Worm (Caenorhabditis elegans) whole organism, L4/young adult: ENCODE measurements around the gene nhr-11.

ENCODE experiments used
- W03F9.2 ChIP-seq: fragments of 150-350 bp; optimal IDR thresholded peaks from 2 replicates; lab custom pipeline; 2014; ENCODE audit warnings: missing biosample characterization, missing genetic modification characterization
- dao-5 ChIP-seq: sonication (generic microtip); optimal IDR thresholded peaks from 2 replicates; lab custom pipeline; 2016; ENCODE audit warnings: missing genotype, missing genetic modification characterization, moderate library complexity, missing compliant biosample characterization
- him-1 ChIP-seq: sonication (generic microtip); optimal IDR thresholded peaks from 2 replicates; lab custom pipeline; 2016; ENCODE audit warnings: missing genotype, missing genetic modification reagents, missing genetic modification characterization, missing compliant biosample characterization

The nhr-11 gene

DNA sequence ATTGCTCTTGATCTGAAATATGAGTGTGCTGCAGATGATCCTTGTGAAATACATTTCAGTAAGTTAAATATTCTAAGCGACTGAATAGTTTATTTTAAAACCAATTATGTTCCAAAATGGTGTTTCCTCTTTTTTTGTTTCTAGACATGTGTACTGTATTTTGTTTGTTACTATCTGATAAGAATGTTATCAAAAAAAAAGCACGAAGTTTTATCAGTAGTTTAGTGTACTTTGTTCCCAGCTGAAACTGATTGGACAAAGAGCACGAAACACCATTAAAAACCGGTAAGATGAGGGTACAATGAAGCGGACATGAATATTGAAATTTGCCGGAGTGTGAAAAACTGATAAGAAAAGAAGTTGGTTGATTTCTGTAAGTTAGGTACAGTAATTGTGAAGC lies 385 bp downstream of the nhr-11 start:
- TF ChIP-seq him-1 (tag; lab: Kevin White, UChicago) = no peak
- TF ChIP-seq W03F9.2 (tag; lab: Kevin White, UChicago) = no peak
- no peak for TF ChIP-seq dao-5 (tag; lab: Kevin White, UChicago)

DNA sequence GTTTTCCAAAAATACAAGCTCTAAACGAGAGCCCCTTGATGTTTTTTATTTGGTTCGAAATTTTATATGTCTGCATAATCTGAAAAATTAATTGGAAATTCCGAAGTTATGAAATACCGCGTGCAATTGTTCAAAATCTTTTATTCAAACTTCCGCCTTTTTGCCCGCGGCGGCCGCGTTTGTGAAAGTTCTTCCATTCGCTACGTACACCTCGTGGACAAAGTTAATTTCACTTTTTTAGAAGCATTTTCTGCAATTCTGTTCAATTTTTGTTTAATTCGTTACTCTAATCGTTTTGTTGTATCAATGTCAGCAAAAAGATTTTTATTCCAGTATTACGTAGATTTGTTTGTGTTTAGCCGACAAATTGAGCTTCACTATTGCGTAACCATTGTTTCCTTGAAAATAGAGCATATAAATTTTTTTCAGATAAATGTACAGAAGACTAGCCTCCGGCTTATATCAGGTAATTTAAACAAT lies 4.5 kb downstream of the nhr-11 start, which contains the start of gene mppb-1:
Gene mppb-1, plus strand, starts transcription at position 430 of the 480 bp plus-strand sequence.
- TF ChIP-seq him-1 (tag; lab: Kevin White, UChicago) (peak; percentile 66), W03F9.2 (tag; lab: Kevin White, UChicago) (peak; percentile 72), dao-5 (tag; lab: Kevin White, UChicago) (no peak)

DNA sequence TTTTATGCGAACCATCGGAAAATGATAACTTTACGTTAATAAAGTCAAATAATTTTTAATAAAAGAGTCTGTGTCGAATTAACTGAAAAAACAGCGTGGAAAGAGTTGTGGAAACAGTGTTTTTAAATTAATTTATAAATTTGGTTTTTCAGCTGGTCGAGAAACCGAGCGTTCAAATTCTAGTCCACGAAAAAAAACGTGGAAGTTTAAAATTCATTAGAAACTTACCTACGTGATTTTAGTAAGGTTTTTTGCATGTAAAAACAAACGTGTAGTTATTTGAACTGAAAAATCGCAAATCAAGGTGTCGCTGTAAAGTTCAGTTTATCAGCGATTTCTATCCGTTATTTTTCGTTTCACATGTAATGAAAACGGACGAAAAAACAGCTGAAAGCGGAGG lies 8.7 kb downstream of the nhr-11 start, which contains the start of gene mans-4:
Gene mans-4, minus strand, starts transcription at position 101 of the 400 bp plus-strand sequence.
- no peak for TF ChIP-seq dao-5 (tag; lab: Kevin White, UChicago)
- TF ChIP-seq him-1 (tag; lab: Kevin White, UChicago) = no peak
- TF ChIP-seq W03F9.2 (tag; lab: Kevin White, UChicago) = no peak

DNA sequence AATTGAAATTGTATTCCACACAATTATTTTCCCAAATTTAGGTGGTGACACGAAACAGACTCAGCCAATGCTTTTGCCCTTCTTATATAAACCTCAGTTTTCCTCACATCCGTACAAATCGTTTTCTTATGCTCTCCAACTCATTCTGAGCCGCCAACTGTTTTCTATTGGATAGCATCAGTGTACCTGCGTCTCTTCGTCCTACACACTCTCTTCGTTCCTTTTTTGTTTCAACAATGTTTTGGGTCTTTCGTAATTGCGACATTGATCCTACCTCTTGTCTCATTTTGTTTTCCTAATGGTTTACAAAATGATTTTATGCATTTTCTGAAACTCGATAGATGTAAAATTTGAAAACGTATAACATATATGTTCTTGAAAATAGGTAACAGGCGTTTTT lies 9.5 kb downstream of the nhr-11 start:
- TF ChIP-seq dao-5 (tag; lab: Kevin White, UChicago) (no peak), W03F9.2 (tag; lab: Kevin White, UChicago) (no peak), him-1 (tag; lab: Kevin White, UChicago) (no peak)

DNA sequence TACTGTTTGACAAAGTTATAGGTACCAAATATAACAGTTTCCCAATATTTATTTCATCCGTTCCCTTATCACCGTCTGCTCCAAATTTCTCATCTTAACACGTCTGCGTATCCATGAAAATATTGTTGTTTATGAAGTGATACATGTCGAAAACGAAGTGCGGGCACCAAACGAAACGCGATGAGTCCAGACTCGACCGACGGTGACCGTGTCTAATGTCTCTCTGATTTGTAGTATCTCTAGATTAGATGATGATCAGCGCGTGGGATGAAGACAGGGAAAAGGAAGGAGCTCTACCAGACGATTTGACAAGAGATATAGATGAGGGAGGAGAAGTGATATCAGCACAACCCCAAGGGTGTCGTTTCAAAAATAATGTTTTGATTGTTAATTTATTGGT lies 10.4 kb downstream of the nhr-11 start:
- TF ChIP-seq W03F9.2 (tag; lab: Kevin White, UChicago) (no peak), him-1 (tag; lab: Kevin White, UChicago) (no peak), dao-5 (tag; lab: Kevin White, UChicago) (no peak)

DNA sequence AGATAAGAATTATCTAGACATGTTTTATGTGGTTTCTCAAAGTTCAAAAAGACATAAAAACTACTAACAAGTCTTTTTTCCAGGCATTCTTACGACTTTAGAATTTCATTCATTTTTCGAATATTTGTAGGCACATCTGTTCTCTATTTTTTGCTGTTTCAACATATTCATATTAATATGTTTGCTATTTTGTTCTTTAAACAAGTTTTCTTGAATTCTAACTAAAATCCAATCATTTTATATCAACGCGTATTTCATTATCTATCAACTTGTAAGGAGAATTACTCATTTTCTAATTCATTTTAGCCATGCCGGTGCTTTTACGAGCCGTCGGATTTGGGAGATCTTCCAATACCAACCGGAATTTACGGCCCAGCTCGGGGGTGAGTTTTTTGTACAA lies 12.3 kb downstream of the nhr-11 start, which contains the start of gene twk-8:
Gene twk-8, plus strand, starts transcription at position 301 of the 400 bp plus-strand sequence.
- no peak for TF ChIP-seq W03F9.2 (tag; lab: Kevin White, UChicago)
- no peak for TF ChIP-seq him-1 (tag; lab: Kevin White, UChicago)

DNA sequence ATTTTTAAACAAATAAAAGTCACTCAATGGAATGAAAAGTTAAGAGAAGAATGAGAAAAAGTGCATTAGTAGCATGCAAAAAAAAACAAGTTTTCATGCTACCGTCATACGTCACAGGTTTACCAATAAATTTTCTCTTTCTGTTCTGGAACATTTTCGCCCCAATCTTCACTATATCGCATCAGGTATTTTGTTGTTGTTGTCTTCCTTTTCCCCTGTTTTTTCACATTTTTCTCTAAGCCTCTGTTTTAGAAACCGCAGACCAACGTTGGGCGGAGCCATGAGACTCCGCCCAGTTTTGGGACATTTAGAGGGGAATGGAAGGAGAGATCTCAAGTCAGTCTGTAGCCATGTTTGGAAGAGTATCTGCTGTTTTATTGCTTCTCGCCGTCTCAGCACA lies 18.5 kb downstream of the nhr-11 start, which contains the start of gene msa-1:
Gene msa-1, plus strand, starts transcription at position 301 of the 400 bp plus-strand sequence.
- TF ChIP-seq W03F9.2 (tag; lab: Kevin White, UChicago) (no peak), him-1 (tag; lab: Kevin White, UChicago) (no peak), dao-5 (tag; lab: Kevin White, UChicago) (no peak)

DNA sequence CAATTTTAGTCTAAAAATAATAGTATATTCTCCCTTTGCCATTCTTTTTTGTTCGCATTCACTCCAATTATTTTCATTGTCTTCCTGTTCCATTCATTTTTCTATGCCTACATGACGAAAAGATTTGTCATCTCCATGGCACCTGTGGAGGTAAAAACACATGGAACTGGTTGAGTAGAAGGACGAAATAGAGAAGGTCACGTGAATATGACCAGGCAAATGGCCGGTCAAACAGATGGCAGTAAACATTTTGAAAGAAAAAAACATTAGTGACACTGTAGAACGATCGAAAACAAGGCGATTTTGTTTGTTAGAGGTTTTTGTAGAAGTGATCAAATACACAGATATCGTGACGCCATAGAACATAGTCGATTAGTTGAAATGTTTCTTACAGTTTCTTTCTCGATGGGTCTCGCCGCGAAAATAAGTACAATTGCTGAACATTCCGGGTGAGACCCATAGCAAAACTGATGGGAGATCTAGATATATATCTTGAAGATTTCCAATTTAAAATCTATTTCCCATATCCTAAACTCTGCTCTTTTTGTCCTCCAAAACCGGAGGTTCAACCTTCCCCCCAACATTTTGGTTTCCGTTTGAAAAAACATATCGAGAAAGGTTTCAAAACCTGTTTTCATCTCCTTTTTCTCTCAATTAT lies 20.9 kb downstream of the nhr-11 start:
- TF ChIP-seq him-1 (tag; lab: Kevin White, UChicago) = no peak
- TF ChIP-seq dao-5 (tag; lab: Kevin White, UChicago) = no peak
- TF ChIP-seq W03F9.2 (tag; lab: Kevin White, UChicago) = no peak

DNA sequence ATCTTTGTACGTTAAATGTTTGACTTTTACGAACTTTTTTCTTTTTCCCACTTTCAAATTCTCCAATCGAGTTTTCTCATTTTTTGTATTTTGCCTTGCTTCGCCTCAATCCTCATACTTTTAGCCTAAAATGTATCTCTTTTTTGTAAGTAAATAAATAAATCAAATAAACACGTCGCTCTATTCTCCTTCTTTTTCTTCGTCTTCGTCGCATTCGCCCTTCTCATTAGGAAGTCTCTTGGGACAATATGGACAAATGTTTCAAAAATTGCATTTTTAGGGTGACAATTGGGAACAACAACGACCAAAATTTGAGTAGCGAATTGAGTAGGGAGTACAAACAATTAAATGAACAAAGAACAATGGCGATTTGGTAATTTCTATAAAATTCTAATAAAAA lies 22.2 kb downstream of the nhr-11 start:
- TF ChIP-seq W03F9.2 (tag; lab: Kevin White, UChicago) (no peak), him-1 (tag; lab: Kevin White, UChicago) (peak; percentile 17)

DNA sequence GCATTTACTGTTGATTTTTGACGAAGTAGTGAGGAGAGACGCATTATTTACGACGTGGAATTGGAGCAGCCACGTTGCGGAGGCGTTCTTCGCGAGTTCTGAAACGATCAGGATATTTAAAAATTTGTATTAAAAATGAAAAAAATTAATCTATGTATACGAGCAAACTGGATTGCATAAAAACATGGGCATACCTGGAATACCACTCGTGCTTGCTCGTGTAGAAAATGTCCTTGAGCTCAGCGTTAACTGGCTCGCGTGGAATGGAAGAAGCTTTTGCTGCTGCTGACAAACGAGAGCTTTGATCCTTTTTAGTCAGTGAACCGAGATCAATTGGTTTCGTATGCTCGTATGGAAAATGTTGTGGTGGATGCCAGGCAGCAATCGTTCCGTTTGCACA lies 24.1 kb downstream of the nhr-11 start, which contains the start of gene lpl-1:
Gene lpl-1, minus strand, starts transcription at position 101 of the 400 bp plus-strand sequence.
- no peak for TF ChIP-seq W03F9.2 (tag; lab: Kevin White, UChicago)
- TF ChIP-seq dao-5 (tag; lab: Kevin White, UChicago) = no peak
- TF ChIP-seq him-1 (tag; lab: Kevin White, UChicago) = no peak

DNA sequence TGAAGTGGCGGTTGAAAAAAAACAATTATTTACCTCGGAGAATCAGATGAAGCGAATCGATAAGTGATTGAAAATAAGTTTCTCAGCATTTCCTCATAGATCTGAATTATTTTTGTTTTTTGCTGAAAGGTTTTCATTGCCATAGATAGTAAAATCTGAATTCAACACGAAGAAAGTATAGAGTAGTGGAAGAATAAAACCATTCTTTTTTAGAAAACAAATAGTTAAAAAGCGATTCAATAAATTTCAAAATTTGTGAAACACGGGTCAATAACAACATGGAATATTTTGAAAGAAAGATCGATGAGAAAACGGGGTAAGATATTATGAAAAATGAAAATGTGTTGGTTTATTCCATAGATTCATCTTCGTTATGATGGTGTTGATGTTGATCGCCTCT lies 24.6 kb downstream of the nhr-11 start, which contains the start of gene mrpl-42:
Gene mrpl-42, minus strand, starts transcription at position 101 of the 400 bp plus-strand sequence.
- no peak for TF ChIP-seq W03F9.2 (tag; lab: Kevin White, UChicago)

DNA sequence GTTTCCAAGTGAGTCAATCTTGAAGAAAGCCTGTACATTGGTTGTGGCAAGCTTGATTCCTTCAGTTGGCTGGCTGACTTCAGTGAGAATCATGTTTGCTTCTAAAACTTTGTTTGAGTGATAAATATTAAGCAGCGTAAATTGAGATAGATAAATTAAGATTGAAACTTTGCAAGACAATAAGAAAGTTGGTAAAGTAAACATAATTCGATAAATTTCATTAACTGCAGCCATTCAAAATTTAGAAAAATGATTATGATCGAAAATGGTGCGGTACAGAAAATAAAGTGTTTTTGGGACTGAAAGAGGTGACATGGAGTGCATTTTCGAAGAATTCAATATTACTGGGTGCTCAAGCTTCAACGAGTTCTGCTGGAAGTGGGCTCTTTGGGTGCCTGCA lies 25.8 kb downstream of the nhr-11 start, which contains the start of gene icln-1:
Gene icln-1, minus strand, starts transcription at position 101 of the 400 bp plus-strand sequence.
- TF ChIP-seq dao-5 (tag; lab: Kevin White, UChicago) (no peak), him-1 (tag; lab: Kevin White, UChicago) (no peak), W03F9.2 (tag; lab: Kevin White, UChicago) (no peak)

DNA sequence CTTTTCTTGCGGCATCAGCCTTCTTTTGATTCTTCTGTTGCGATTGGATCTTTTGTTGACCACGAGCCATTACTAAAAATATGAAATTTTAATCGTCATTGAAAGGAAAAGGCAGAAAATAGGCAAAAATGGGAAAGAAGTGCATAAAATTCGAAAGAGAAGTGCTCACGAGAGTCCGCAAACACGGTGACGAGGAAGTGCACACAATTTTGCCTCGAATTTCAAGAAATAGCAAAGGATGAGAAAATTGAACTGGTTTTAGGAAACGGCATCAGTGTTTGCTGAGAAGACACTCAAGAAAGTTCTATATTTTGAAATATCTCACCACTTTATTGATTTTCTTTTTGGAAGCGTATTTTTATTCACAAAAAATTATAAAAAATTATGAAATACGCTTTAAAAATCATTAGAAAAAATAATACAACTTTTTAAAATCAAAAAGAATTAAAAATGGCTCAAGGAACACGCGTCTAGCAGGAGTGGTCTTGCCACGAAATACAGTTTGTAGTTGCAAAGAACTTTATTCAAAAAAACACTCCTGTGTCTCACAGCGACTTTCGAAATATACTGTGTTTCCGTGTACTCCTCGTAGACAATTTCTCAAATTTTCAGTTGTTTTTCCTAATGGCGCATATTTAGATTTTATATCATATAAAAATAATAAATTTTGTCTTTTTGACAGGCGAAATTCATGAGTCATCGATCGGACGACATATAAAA lies 26.5 kb downstream of the nhr-11 start, which contains the start of the genes znf-706 and cpna-3:
Gene znf-706, minus strand, starts transcription at position 72 of the 720 bp plus-strand sequence.
Gene cpna-3, plus strand, starts transcription at position 683 of the 720 bp plus-strand sequence.
- TF ChIP-seq W03F9.2 (tag; lab: Kevin White, UChicago) (peak; percentile 52), him-1 (tag; lab: Kevin White, UChicago) (no peak)
